Worm (Caenorhabditis elegans) whole organism, L3 larva: Measurements from ENCODE around the gene sdz-38.

Experiments
- ceh-82 ChIP-seq: fragments of 150-350 bp; optimal IDR thresholded peaks from 2 replicates; lab custom pipeline; 2014; ENCODE audit warnings: missing biosample characterization, missing genetic modification characterization
- daf-12 ChIP-seq: fragments of 150-350 bp; optimal IDR thresholded peaks from 2 replicates; lab custom pipeline; 2014; ENCODE audit warnings: missing biosample characterization, missing genetic modification reagents, missing genetic modification characterization
- elt-3 ChIP-seq, 3 experiments: fragments of 150-350 bp in 1 of 3; sonication (generic microtip) in 2 of 3; optimal IDR thresholded peaks; 2 replicates in 2 of 3; 4 replicates in 1 of 3; lab custom pipeline; 2014 to 2017; ENCODE audit warnings: missing biosample characterization in 3 of 3, missing genetic modification characterization in 3 of 3
- nhr-11 ChIP-seq: fragments of 150-350 bp; optimal IDR thresholded peaks from 2 replicates; lab custom pipeline; 2014; ENCODE audit warnings: missing biosample characterization, missing genetic modification characterization
- nhr-12 ChIP-seq: fragments of 150-350 bp; optimal IDR thresholded peaks from 2 replicates; lab custom pipeline; 2014; ENCODE audit warnings: missing biosample characterization, missing genetic modification characterization
- pha-4 ChIP-seq: fragments of 150-350 bp; optimal IDR thresholded peaks from 2 replicates; lab custom pipeline; 2014; ENCODE audit warnings: missing biosample characterization, missing genetic modification reagents, missing genetic modification characterization
- unc-62 ChIP-seq: fragments of 150-350 bp; sonication (generic microtip); optimal IDR thresholded peaks from 4 replicates; lab custom pipeline; 2014; ENCODE audit warnings: missing biosample characterization, missing genetic modification reagents, missing genetic modification characterization
- ztf-11 ChIP-seq: fragments of 150-350 bp; optimal IDR thresholded peaks from 2 replicates; lab custom pipeline; 2014; ENCODE audit warnings: missing biosample characterization, missing genetic modification characterization

ce11 chrII:9963808-9964207, 17.9 kb downstream of the sdz-38 start:
- TF ChIP-seq pha-4 (no peak), daf-12 (tag; lab: Kevin White, UChicago) (no peak), ztf-11 (tag; lab: Kevin White, UChicago) (no peak), elt-3 (tag; optimal IDR thresholded peaks at IDR 0.05; lab: Kevin White, UChicago) (no peak), unc-62 (no peak), nhr-12 (tag; lab: Kevin White, UChicago) (no peak), ceh-82 (tag; lab: Kevin White, UChicago) (no peak), nhr-11 (tag; lab: Kevin White, UChicago) (no peak)
